Worm (Caenorhabditis elegans) whole organism, young adult: Measurements from ENCODE around the gene tif-1A.
A peak's percentile ranks its signal among the peaks of the same experiment; 100 is the strongest.

ENCODE experiments used
- C06A6.2 ChIP-seq: fragments of 200-800 bp; sonication (Bioruptor generic); conservative IDR thresholded peaks from 2 replicates; pipeline ENCODE4 v1.3.6; 2022; ENCODE audit warnings: missing genetic modification characterization, missing compliant biosample characterization
- C17E4.6 ChIP-seq: fragments of 200-800 bp; sonication (Bioruptor generic); IDR thresholded peaks from 2 replicates; pipeline ENCODE4 v1.3.6; 2022; ENCODE audit warnings: missing genetic modification reagents, missing genetic modification characterization, missing compliant biosample characterization
- F10E7.11 ChIP-seq: sonication (generic microtip); optimal IDR thresholded peaks from 2 replicates; lab custom pipeline; 2017; ENCODE audit warnings: mild to moderate bottlenecking, missing genetic modification characterization, moderate library complexity, missing compliant biosample characterization
- F39B2.1 ChIP-seq: fragments of 200-800 bp; sonication (Bioruptor generic); IDR thresholded peaks from 2 replicates; pipeline ENCODE4 v1.3.6; 2022; ENCODE audit warnings: missing genetic modification reagents, missing genetic modification characterization, missing compliant biosample characterization
- F55B11.4 ChIP-seq: sonication (generic microtip); optimal IDR thresholded peaks from 2 replicates; lab custom pipeline; 2016; ENCODE audit warnings: missing compliant biosample characterization, missing genetic modification characterization, borderline replicate concordance; ENCODE audit not compliant: insufficient read depth
- F57C9.4 ChIP-seq: sonication (generic microtip); optimal IDR thresholded peaks from 2 replicates; lab custom pipeline; 2017; ENCODE audit warnings: mild to moderate bottlenecking, missing genetic modification characterization, missing compliant biosample characterization
- T07F8.4 ChIP-seq: sonication (generic microtip); optimal IDR thresholded peaks from 2 replicates; lab custom pipeline; 2016; ENCODE audit warnings: mild to moderate bottlenecking, missing genetic modification characterization, moderate library complexity, missing compliant biosample characterization
- Y53F4B.3 ChIP-seq: fragments of 200-800 bp; sonication (Bioruptor generic); IDR thresholded peaks from 2 replicates; pipeline ENCODE4 v1.3.6; 2022; ENCODE audit warnings: missing genetic modification reagents, missing genetic modification characterization, missing compliant biosample characterization
- aptf-2 ChIP-seq: fragments of 200-800 bp; sonication (Bioruptor generic); conservative IDR thresholded peaks from 2 replicates; pipeline ENCODE4 v1.3.6; 2022; ENCODE audit warnings: missing genetic modification reagents, missing genetic modification characterization, missing compliant biosample characterization
- ccch-3 ChIP-seq: fragments of 200-800 bp; sonication (Bioruptor generic); optimal IDR thresholded peaks from 2 replicates; lab custom pipeline; 2018; ENCODE audit warnings: mild to moderate bottlenecking, missing genetic modification characterization, missing compliant biosample characterization
- ceh-100 ChIP-seq: fragments of 200-800 bp; sonication (Bioruptor generic); IDR thresholded peaks from 2 replicates; pipeline ENCODE4 v1.3.6; 2022; ENCODE audit warnings: missing genetic modification reagents, missing genetic modification characterization, missing compliant biosample characterization
- ceh-27 ChIP-seq: fragments of 200-800 bp; sonication (Bioruptor generic); optimal IDR thresholded peaks from 2 replicates; lab custom pipeline; 2018; ENCODE audit warnings: mild to moderate bottlenecking, missing genetic modification characterization, moderate library complexity, missing compliant biosample characterization
- ceh-58 ChIP-seq: fragments of 200-800 bp; sonication (Bioruptor generic); IDR thresholded peaks from 2 replicates; pipeline ENCODE4 v1.3.6; 2022; ENCODE audit warnings: missing genetic modification characterization, missing compliant biosample characterization
- ceh-91 ChIP-seq: fragments of 200-800 bp; sonication (Bioruptor generic); IDR thresholded peaks from 2 replicates; pipeline ENCODE4 v1.3.6; 2022; ENCODE audit warnings: missing genetic modification reagents, missing genetic modification characterization, missing compliant biosample characterization
- dpff-1 ChIP-seq: sonication (generic microtip); optimal IDR thresholded peaks from 2 replicates; lab custom pipeline; 2017; ENCODE audit warnings: mild to moderate bottlenecking, missing genetic modification characterization, missing compliant biosample characterization
- dpl-1 ChIP-seq: fragments of 150-350 bp; optimal IDR thresholded peaks from 2 replicates; lab custom pipeline; 2014; ENCODE audit warnings: missing biosample characterization, missing genetic modification reagents, missing genetic modification characterization
- efl-1 ChIP-seq: fragments of 150-350 bp; optimal IDR thresholded peaks from 2 replicates; lab custom pipeline; 2014; ENCODE audit warnings: missing biosample characterization, missing genetic modification reagents, missing genetic modification characterization
- hlh-12 ChIP-seq: sonication (generic microtip); optimal IDR thresholded peaks from 2 replicates; lab custom pipeline; 2016; ENCODE audit warnings: missing genetic modification characterization, missing compliant biosample characterization
- hmg-20 ChIP-seq: fragments of 200-800 bp; sonication (Bioruptor generic); IDR thresholded peaks from 2 replicates; pipeline ENCODE4 v1.3.6; 2022; ENCODE audit warnings: missing genetic modification reagents, missing genetic modification characterization, missing compliant biosample characterization
- hsf-1 ChIP-seq: fragments of 200-800 bp; sonication (Bioruptor generic); IDR thresholded peaks from 2 replicates; pipeline ENCODE4 v1.3.6; 2022; ENCODE audit warnings: missing genetic modification reagents, missing genetic modification characterization, missing compliant biosample characterization
- lin-26 ChIP-seq: fragments of 200-800 bp; sonication (Bioruptor generic); IDR thresholded peaks from 2 replicates; pipeline ENCODE4 v1.3.6; 2022; ENCODE audit warnings: missing genetic modification reagents, missing genetic modification characterization, missing compliant biosample characterization
- lin-40 ChIP-seq: sonication (generic microtip); optimal IDR thresholded peaks from 2 replicates; lab custom pipeline; 2016; ENCODE audit warnings: missing genetic modification characterization, mild to moderate bottlenecking, missing compliant biosample characterization, missing genotype, missing genetic modification reagents
- lin-54 ChIP-seq: fragments of 200-800 bp; sonication (Bioruptor generic); optimal IDR thresholded peaks from 2 replicates; lab custom pipeline; 2018; ENCODE audit warnings: mild to moderate bottlenecking, missing genetic modification characterization, missing compliant biosample characterization
- lir-1 ChIP-seq: fragments of 200-800 bp; sonication (Bioruptor generic); conservative IDR thresholded peaks from 2 replicates; pipeline ENCODE4 v1.3.6; 2022; ENCODE audit warnings: missing genetic modification reagents, missing genetic modification characterization, missing compliant biosample characterization
- madf-10 ChIP-seq: sonication (generic microtip); optimal IDR thresholded peaks from 2 replicates; lab custom pipeline; 2016; ENCODE audit warnings: mild to moderate bottlenecking, missing genetic modification characterization, missing compliant biosample characterization
- madf-8 ChIP-seq: fragments of 200-800 bp; sonication (Bioruptor generic); conservative IDR thresholded peaks from 2 replicates; pipeline ENCODE4 v1.3.6; 2022; ENCODE audit warnings: missing genetic modification reagents, missing genetic modification characterization, missing compliant biosample characterization
- nfya-1 ChIP-seq: sonication (generic microtip); optimal IDR thresholded peaks from 2 replicates; lab custom pipeline; 2017; ENCODE audit warnings: antibody characterized with exemption, missing compliant biosample characterization, missing genetic modification characterization, borderline replicate concordance; ENCODE audit not compliant: insufficient read depth
- nfyb-1 ChIP-seq: fragments of 200-800 bp; sonication (Bioruptor generic); IDR thresholded peaks from 2 replicates; pipeline ENCODE4 v1.3.6; 2022; ENCODE audit warnings: missing genetic modification reagents, missing genetic modification characterization, missing compliant biosample characterization
- nhr-120 ChIP-seq: fragments of 200-800 bp; sonication (Bioruptor generic); IDR thresholded peaks from 2 replicates; pipeline ENCODE4 v1.3.6; 2022; ENCODE audit warnings: missing genetic modification characterization, missing compliant biosample characterization
- nhr-90 ChIP-seq: sonication (generic microtip); optimal IDR thresholded peaks from 2 replicates; lab custom pipeline; 2016; ENCODE audit warnings: missing genotype, mild to moderate bottlenecking, missing genetic modification characterization, missing compliant biosample characterization
- pha-4 ChIP-seq: fragments of 150-350 bp; sonication (generic microtip); optimal IDR thresholded peaks from 2 replicates; lab custom pipeline; 2014; ENCODE audit warnings: missing biosample characterization, missing genetic modification reagents, missing genetic modification characterization
- rcor-1 ChIP-seq: fragments of 200-800 bp; sonication (Bioruptor generic); IDR thresholded peaks from 2 replicates; pipeline ENCODE4 v1.3.6; 2022; ENCODE audit warnings: missing genetic modification reagents, missing genetic modification characterization, missing compliant biosample characterization
- rpc-1 ChIP-seq, 2 experiments: fragments of 150-350 bp in 1 of 2; sonication (generic microtip) in 1 of 2; optimal IDR thresholded peaks; 2 replicates each; lab custom pipeline; 2014 to 2018; ENCODE audit warnings: missing biosample characterization in 1 of 2, missing genetic modification characterization in 1 of 2, missing genetic modification reagents in 1 of 2, missing genotype in 1 of 2
- snpc-1.3 ChIP-seq: sonication (generic microtip); optimal IDR thresholded peaks from 2 replicates; lab custom pipeline; 2017; ENCODE audit warnings: missing genetic modification characterization, mild to moderate bottlenecking, missing compliant biosample characterization, antibody characterized with exemption, moderate library complexity, missing genotype, missing genetic modification reagents; ENCODE audit not compliant: insufficient read depth
- sptf-2 ChIP-seq: fragments of 200-800 bp; sonication (Bioruptor generic); optimal IDR thresholded peaks from 2 replicates; lab custom pipeline; 2018; ENCODE audit warnings: mild to moderate bottlenecking, missing genetic modification characterization, missing compliant biosample characterization
- unc-62 ChIP-seq: fragments of 150-350 bp; optimal IDR thresholded peaks from 2 replicates; lab custom pipeline; 2014; ENCODE audit warnings: missing biosample characterization, missing genetic modification reagents, missing genetic modification characterization
- xnd-1 ChIP-seq: sonication (generic microtip); optimal IDR thresholded peaks from 2 replicates; lab custom pipeline; 2016; ENCODE audit warnings: missing genotype, missing genetic modification reagents, missing genetic modification characterization, missing compliant biosample characterization
- ztf-26 ChIP-seq: sonication (generic microtip); optimal IDR thresholded peaks from 2 replicates; lab custom pipeline; 2017; ENCODE audit warnings: missing genetic modification characterization, missing compliant biosample characterization
- ztf-6 ChIP-seq: fragments of 200-800 bp; sonication (Bioruptor generic); IDR thresholded peaks from 2 replicates; pipeline ENCODE4 v1.3.6; 2022; ENCODE audit warnings: missing genetic modification reagents, missing genetic modification characterization, missing compliant biosample characterization

Gene tif-1A

ce11 chrIII:4004064-4004580 lies at the start of gene tif-1A (continued):
- TF ChIP-seq C06A6.2 (GFP tag; lab: Robert Waterston, UW) (no peak), madf-8 (GFP tag; lab: Robert Waterston, UW) (peak; percentile 48; the same call in 1 of the 2 replicates), rcor-1 (GFP tag; lab: Robert Waterston, UW) (peak; percentile 52; the same call in 1 of the 2 replicates), ztf-6 (GFP tag; lab: Robert Waterston, UW) (no peak), rpc-1 (optimal IDR thresholded peaks at IDR 0.05; lab: Kevin White, UChicago) (no peak), rpc-1 (tag; optimal IDR thresholded peaks at IDR 0.05; lab: Kevin White, UChicago) (no peak), dpl-1 (GFP tag; lab: Kevin White, UChicago) (peak; percentile 39), ceh-91 (GFP tag; lab: Robert Waterston, UW) (peak; percentile 40; the same call in 1 of the 2 replicates), madf-10 (tag; lab: Kevin White, UChicago) (peak; percentile 49), ceh-100 (no peak), lir-1 (peak; percentile 66; the same call in 1 of the 2 replicates), pha-4 (tag; lab: Kevin White, UChicago) (peak; percentile 56), C17E4.6 (GFP tag; lab: Robert Waterston, UW) (no peak), lin-54 (peak; percentile 83), ztf-26 (tag; lab: Kevin White, UChicago) (peak; percentile 25), hsf-1 (GFP tag; lab: Robert Waterston, UW) (peak; percentile 70), unc-62 (GFP tag; lab: Kevin White, UChicago) (peak; percentile 4), lin-40 (tag; lab: Kevin White, UChicago) (peak; percentile 78), snpc-1.3 (no peak), hmg-20 (GFP tag; lab: Robert Waterston, UW) (peak; percentile 54; the same call in 1 of the 2 replicates), T07F8.4 (tag; lab: Kevin White, UChicago) (no peak), nhr-90 (tag; lab: Kevin White, UChicago) (peak; percentile 50), ceh-27 (GFP tag; lab: Kevin White, UChicago) (peak; percentile 19), nfyb-1 (GFP tag; lab: Robert Waterston, UW) (peak; percentile 85), ceh-58 (no peak), F57C9.4 (tag; lab: Kevin White, UChicago) (no peak), efl-1 (GFP tag; lab: Kevin White, UChicago) (peak; percentile 28), hlh-12 (no peak), Y53F4B.3 (GFP tag; lab: Robert Waterston, UW) (no peak)

ce11 chrIII:4049150-4049549 lies 45.2 kb upstream of the tif-1A start:
- no peak for TF ChIP-seq nfya-1 (tag; lab: Kevin White, UChicago)
- TF ChIP-seq xnd-1 (tag; lab: Kevin White, UChicago): no peak
- TF ChIP-seq aptf-2: no peak
- TF ChIP-seq ccch-3 (GFP tag; lab: Kevin White, UChicago): no peak
- TF ChIP-seq F39B2.1 (GFP tag; lab: Robert Waterston, UW): no peak
- TF ChIP-seq lin-26 (GFP tag; lab: Robert Waterston, UW): no peak
- TF ChIP-seq sptf-2: no peak
- no peak for TF ChIP-seq rcor-1 (GFP tag; lab: Robert Waterston, UW)
- TF ChIP-seq F55B11.4 (tag; lab: Kevin White, UChicago): no peak
- TF ChIP-seq dpff-1: no peak
- TF ChIP-seq ceh-91 (GFP tag; lab: Robert Waterston, UW): no peak
- no peak for TF ChIP-seq nhr-120 (GFP tag; lab: Robert Waterston, UW)
- TF ChIP-seq F10E7.11 (tag; lab: Kevin White, UChicago): no peak
- no peak for TF ChIP-seq nhr-90 (tag; lab: Kevin White, UChicago)
- TF ChIP-seq C06A6.2 (GFP tag; lab: Robert Waterston, UW): no peak
- TF ChIP-seq, all 124 proteins: peak for 0
